Fruit fly (Drosophila melanogaster) whole organism, embryonic: Measurements from ENCODE around the gene enc.

Source experiments
- ATbp ChIP-seq: fragments of 200-800 bp; sonication (Bioruptor generic); optimal IDR thresholded peaks from 2 replicates; lab custom pipeline; 2017; ENCODE audit warnings: missing biosample characterization, mild to moderate bottlenecking, missing genetic modification characterization, missing genetic modification reagents
- Bgb ChIP-seq: fragments of 200-800 bp; sonication (Bioruptor generic); IDR thresholded peaks from 2 replicates; pipeline ENCODE4 v1.3.6; 2022; ENCODE audit warnings: missing biosample characterization, missing genetic modification characterization; ENCODE audit not compliant: partially characterized antibody
- CG10959 ChIP-seq: fragments of 200-800 bp; sonication (Bioruptor generic); IDR thresholded peaks from 2 replicates; pipeline ENCODE4 v1.3.6; 2022; ENCODE audit warnings: missing biosample characterization, missing genetic modification characterization
- CG1233 ChIP-seq: fragments of 200-800 bp; sonication (Bioruptor generic); optimal IDR thresholded peaks from 4 replicates; lab custom pipeline; 2018; ENCODE audit warnings: missing biosample characterization, mild to moderate bottlenecking, missing genetic modification characterization
- CG14441 ChIP-seq: fragments of 200-800 bp; sonication (Bioruptor generic); IDR thresholded peaks from 2 replicates; pipeline ENCODE4 v1.3.6; 2022; ENCODE audit warnings: missing biosample characterization, missing genetic modification characterization
- CG14860 ChIP-seq: fragments of 200-800 bp; sonication (Bioruptor generic); IDR thresholded peaks from 3 replicates; pipeline ENCODE4 v1.3.6; 2022; ENCODE audit warnings: missing biosample characterization, missing genetic modification characterization; ENCODE audit not compliant: partially characterized antibody
- CG15011 ChIP-seq: fragments of 200-800 bp; sonication (Bioruptor generic); optimal IDR thresholded peaks from 3 replicates; lab custom pipeline; 2018; ENCODE audit warnings: missing biosample characterization, mild to moderate bottlenecking, missing genetic modification characterization
- CG15073 ChIP-seq: fragments of 200-800 bp; sonication (Bioruptor generic); optimal IDR thresholded peaks from 2 replicates; lab custom pipeline; 2016; ENCODE audit warnings: missing biosample characterization, missing genetic modification characterization
- CG18011 ChIP-seq: fragments of 200-800 bp; sonication (Bioruptor generic); optimal IDR thresholded peaks from 2 replicates; lab custom pipeline; 2017; ENCODE audit warnings: missing biosample characterization, missing genetic modification characterization, mild to moderate bottlenecking, moderate library complexity, missing genotype
- CG31365 ChIP-seq: fragments of 200-800 bp; sonication (Bioruptor generic); optimal IDR thresholded peaks from 2 replicates; lab custom pipeline; 2018; ENCODE audit warnings: missing biosample characterization, mild to moderate bottlenecking, missing genetic modification characterization
- CG31388 ChIP-seq: fragments of 200-800 bp; sonication (Bioruptor generic); optimal IDR thresholded peaks from 2 replicates; lab custom pipeline; 2016; ENCODE audit warnings: missing biosample characterization, missing genetic modification characterization
- CG3163 ChIP-seq: fragments of 200-800 bp; sonication (Bioruptor generic); optimal IDR thresholded peaks from 3 replicates; lab custom pipeline; 2016; ENCODE audit warnings: missing biosample characterization, missing genetic modification characterization
- CG34376 ChIP-seq: fragments of 200-800 bp; sonication (Bioruptor generic); optimal IDR thresholded peaks from 2 replicates; lab custom pipeline; 2018; ENCODE audit warnings: missing biosample characterization, mild to moderate bottlenecking, missing genetic modification characterization
- CG4617 ChIP-seq: fragments of 200-800 bp; sonication (Bioruptor generic); optimal IDR thresholded peaks from 3 replicates; lab custom pipeline; 2016; ENCODE audit warnings: missing biosample characterization, missing genetic modification characterization, borderline replicate concordance
- CG4820 ChIP-seq: fragments of 200-800 bp; sonication (Bioruptor generic); optimal IDR thresholded peaks from 3 replicates; lab custom pipeline; 2016; ENCODE audit warnings: missing biosample characterization, missing genetic modification characterization
- CG4854 ChIP-seq: fragments of 200-800 bp; sonication (Bioruptor generic); optimal IDR thresholded peaks from 2 replicates; lab custom pipeline; 2016; ENCODE audit warnings: missing biosample characterization, missing genetic modification characterization, inconsistent platforms
- CG6791 ChIP-seq: fragments of 200-800 bp; sonication (Bioruptor generic); IDR thresholded peaks from 3 replicates; pipeline ENCODE4 v1.3.6; 2022; ENCODE audit warnings: missing biosample characterization, missing genetic modification characterization; ENCODE audit not compliant: partially characterized antibody
- CG7745 ChIP-seq: fragments of 200-800 bp; sonication (Bioruptor generic); optimal IDR thresholded peaks from 2 replicates; lab custom pipeline; 2018; ENCODE audit warnings: missing biosample characterization, mild to moderate bottlenecking, missing genetic modification characterization, moderate library complexity
- CG8089 ChIP-seq: fragments of 200-800 bp; sonication (Bioruptor generic); optimal IDR thresholded peaks from 3 replicates; lab custom pipeline; 2016; ENCODE audit warnings: missing biosample characterization, missing genetic modification characterization
- CG8765 ChIP-seq: fragments of 200-800 bp; sonication (Bioruptor generic); IDR thresholded peaks from 2 replicates; pipeline ENCODE4 v1.3.6; 2022; ENCODE audit warnings: missing biosample characterization, missing genetic modification characterization
- CTCF ChIP-seq: fragments of 200-800 bp; sonication (Bioruptor generic); optimal IDR thresholded peaks from 2 replicates; lab custom pipeline; 2017; ENCODE audit warnings: missing biosample characterization, mild to moderate bottlenecking, missing genetic modification characterization, moderate library complexity
- Camta ChIP-seq: fragments of 200-800 bp; sonication (Bioruptor generic); optimal IDR thresholded peaks from 2 replicates; lab custom pipeline; 2016; ENCODE audit warnings: missing biosample characterization, missing genetic modification characterization
- CoRest ChIP-seq: fragments of 200-800 bp; sonication (Bioruptor generic); optimal IDR thresholded peaks from 3 replicates; lab custom pipeline; 2018; ENCODE audit warnings: missing biosample characterization, mild to moderate bottlenecking, missing genetic modification characterization, moderate library complexity
- D19A ChIP-seq: fragments of 200-800 bp; optimal IDR thresholded peaks from 3 replicates; lab custom pipeline; 2019; ENCODE audit warnings: missing biosample characterization, mild to moderate bottlenecking, missing genetic modification characterization, moderate library complexity
- Dip3 ChIP-seq: fragments of 200-800 bp; sonication (Bioruptor generic); optimal IDR thresholded peaks from 3 replicates; lab custom pipeline; 2016; ENCODE audit warnings: missing biosample characterization, missing genetic modification characterization
- Fer2 ChIP-seq: fragments of 200-800 bp; sonication (Bioruptor generic); optimal IDR thresholded peaks from 2 replicates; lab custom pipeline; 2018; ENCODE audit warnings: missing biosample characterization, mild to moderate bottlenecking, missing genetic modification characterization, moderate library complexity
- Fer3 ChIP-seq: fragments of 200-800 bp; sonication (Bioruptor generic); optimal IDR thresholded peaks from 2 replicates; lab custom pipeline; 2018; ENCODE audit warnings: missing biosample characterization, mild to moderate bottlenecking, missing genetic modification characterization, moderate library complexity
- Hsf ChIP-seq: fragments of 200-800 bp; sonication (Bioruptor generic); optimal IDR thresholded peaks from 3 replicates; lab custom pipeline; 2016; ENCODE audit warnings: missing biosample characterization, missing genetic modification characterization
- Kr ChIP-seq: fragments of 200-800 bp; sonication (Bioruptor generic); optimal IDR thresholded peaks from 2 replicates; lab custom pipeline; 2017; ENCODE audit warnings: missing biosample characterization, mild to moderate bottlenecking, missing genetic modification characterization
- NfI ChIP-seq: fragments of 200-800 bp; sonication (Bioruptor generic); optimal IDR thresholded peaks from 3 replicates; lab custom pipeline; 2018; ENCODE audit warnings: missing biosample characterization, mild to moderate bottlenecking, missing genetic modification characterization, moderate library complexity
- Pdp1 ChIP-seq, 2 experiments: fragments of 200-800 bp; sonication (Bioruptor generic); optimal IDR thresholded peaks; 3 replicates each; lab custom pipeline; 2016; ENCODE audit warnings: missing biosample characterization in 2 of 2, missing genetic modification characterization in 2 of 2, mild to moderate bottlenecking in 1 of 2, moderate library complexity in 1 of 2
- Ptx1 ChIP-seq: fragments of 200-800 bp; sonication (Bioruptor generic); IDR thresholded peaks from 2 replicates; pipeline ENCODE4 v1.3.6; 2022; ENCODE audit warnings: missing biosample characterization, missing genetic modification characterization
- ase ChIP-seq: fragments of 200-800 bp; sonication (Bioruptor generic); IDR thresholded peaks from 3 replicates; pipeline ENCODE4 v1.3.6; 2022; ENCODE audit warnings: missing biosample characterization, missing genetic modification characterization
- bigmax ChIP-seq: fragments of 200-800 bp; sonication (Bioruptor generic); optimal IDR thresholded peaks from 2 replicates; lab custom pipeline; 2018; ENCODE audit warnings: missing biosample characterization, mild to moderate bottlenecking, missing genetic modification characterization
- chn ChIP-seq: fragments of 200-800 bp; sonication (Bioruptor generic); optimal IDR thresholded peaks from 2 replicates; lab custom pipeline; 2016; ENCODE audit warnings: missing biosample characterization, missing genetic modification characterization
- emc ChIP-seq: fragments of 200-800 bp; sonication (Bioruptor generic); optimal IDR thresholded peaks from 2 replicates; lab custom pipeline; 2016; ENCODE audit warnings: missing biosample characterization, missing genetic modification characterization
- esg ChIP-seq: fragments of 200-800 bp; sonication (Bioruptor generic); conservative IDR thresholded peaks from 2 replicates; pipeline ENCODE4 v1.3.6; 2022; ENCODE audit warnings: missing biosample characterization, missing genetic modification characterization
- exex ChIP-seq: fragments of 200-800 bp; sonication (Bioruptor generic); optimal IDR thresholded peaks from 4 replicates; lab custom pipeline; 2018; ENCODE audit warnings: missing biosample characterization, mild to moderate bottlenecking, missing genetic modification characterization, moderate library complexity
- gce ChIP-seq: fragments of 200-800 bp; sonication (Bioruptor generic); IDR thresholded peaks from 3 replicates; pipeline ENCODE4 v1.3.6; 2022; ENCODE audit warnings: missing biosample characterization, missing genetic modification characterization
- insv ChIP-seq, 2 experiments: fragments of 200-800 bp; sonication (Bioruptor generic); optimal IDR thresholded peaks; 3 replicates each; lab custom pipeline; 2016 to 2018; ENCODE audit warnings: missing biosample characterization in 2 of 2, missing genetic modification characterization in 2 of 2
- ken ChIP-seq: fragments of 200-800 bp; sonication (Bioruptor generic); IDR thresholded peaks from 3 replicates; pipeline ENCODE4 v1.3.6; 2022; ENCODE audit warnings: missing biosample characterization, missing genetic modification characterization
- mam ChIP-seq: fragments of 200-800 bp; sonication (Bioruptor generic); optimal IDR thresholded peaks from 3 replicates; lab custom pipeline; 2016; ENCODE audit warnings: missing biosample characterization, missing genetic modification characterization
- nerfin-2 ChIP-seq: fragments of 200-800 bp; sonication (Bioruptor generic); IDR thresholded peaks from 2 replicates; pipeline ENCODE4 v1.3.6; 2022; ENCODE audit warnings: missing biosample characterization, missing genetic modification characterization; ENCODE audit not compliant: partially characterized antibody
- org-1 ChIP-seq: fragments of 200-800 bp; sonication (Bioruptor generic); optimal IDR thresholded peaks from 2 replicates; lab custom pipeline; 2017; ENCODE audit warnings: missing biosample characterization, missing genetic modification characterization
- pzg ChIP-seq: fragments of 200-800 bp; sonication (Bioruptor generic); optimal IDR thresholded peaks from 3 replicates; lab custom pipeline; 2018; ENCODE audit warnings: missing biosample characterization, mild to moderate bottlenecking, missing genetic modification characterization, moderate library complexity
- rib ChIP-seq: fragments of 200-800 bp; sonication (Bioruptor generic); IDR thresholded peaks from 2 replicates; pipeline ENCODE4 v1.3.6; 2022; ENCODE audit warnings: missing biosample characterization, missing genetic modification characterization
- sens ChIP-seq: fragments of 200-800 bp; sonication (Bioruptor generic); peaks from one replicate; lab custom pipeline; 2016; ENCODE audit warnings: missing biosample characterization, missing genetic modification characterization
- sisA ChIP-seq: fragments of 200-800 bp; sonication (Bioruptor generic); IDR thresholded peaks from 2 replicates; pipeline ENCODE4 v1.3.6; 2022; ENCODE audit warnings: missing biosample characterization, missing genetic modification characterization
- slbo ChIP-seq: fragments of 200-800 bp; sonication (Bioruptor generic); IDR thresholded peaks from 2 replicates; pipeline ENCODE4 v1.3.6; 2022; ENCODE audit warnings: missing biosample characterization, missing genetic modification characterization
- wor ChIP-seq: fragments of 200-800 bp; sonication (Bioruptor generic); IDR thresholded peaks from 2 replicates; pipeline ENCODE4 v1.3.6; 2022; ENCODE audit warnings: missing biosample characterization, missing genetic modification characterization
- zfh1 ChIP-seq: fragments of 200-800 bp; sonication (Bioruptor generic); IDR thresholded peaks from 3 replicates; pipeline ENCODE4 v1.3.6; 2022; ENCODE audit warnings: missing biosample characterization, missing genetic modification characterization

enc gene

DNA sequence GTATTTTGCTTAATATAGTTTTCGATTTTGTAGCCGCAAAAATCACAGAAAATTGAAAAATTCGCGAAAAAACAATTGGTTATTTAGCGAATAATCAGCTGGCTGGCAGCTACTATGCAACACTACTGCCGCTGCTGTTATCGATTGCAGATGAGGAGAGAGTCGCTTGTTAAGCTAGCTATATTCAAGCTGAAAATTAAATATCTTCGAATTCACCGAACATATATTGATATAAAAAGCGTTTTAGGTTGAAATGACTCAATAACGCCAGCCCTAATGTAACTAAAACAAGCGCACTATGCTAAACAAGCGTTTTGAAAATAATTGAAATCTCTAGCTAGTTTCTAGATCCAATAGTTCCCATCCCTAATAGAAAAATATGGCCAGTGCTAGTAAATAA is 12.1 kb upstream of the enc start, which contains the start of the genes CG32264, ntc and IntS10 (continued):
- peak; percentile 67 for TF ChIP-seq pzg
- TF ChIP-seq Camta (GFP tag; lab: Kevin White, UChicago), result peak; percentile 58
- TF ChIP-seq CG4854, result peak; percentile 33
- 0 out of 2 replicates have a peak, but pooled peaks have one; percentile 43 for TF ChIP-seq Bgb
- TF ChIP-seq CG31365 (tag; lab: Kevin White, UChicago), result no peak
- TF ChIP-seq CoRest, result peak; percentile 85
- peak; percentile 24; the same call in 1 of the 2 replicates for TF ChIP-seq sisA (GFP tag; lab: Robert Waterston, UW)
- TF ChIP-seq sens (GFP tag; lab: Kevin White, UChicago), result peak; percentile 95
- TF ChIP-seq emc, result peak; percentile 50
- TF ChIP-seq CG4820, result peak; percentile 49
- TF ChIP-seq Fer3 (tag; lab: Kevin White, UChicago), result peak; percentile 63
- TF ChIP-seq nerfin-2 (GFP tag; lab: Robert Waterston, UW), result no peak
- no peak for TF ChIP-seq CG15011 (GFP tag; lab: Kevin White, UChicago)
- no peak for TF ChIP-seq ATbp (GFP tag; lab: Kevin White, UChicago)
- TF ChIP-seq zfh1, result 0 out of 3 replicates have a peak, but pooled peaks have one; percentile 25
- peak; percentile 72 for TF ChIP-seq slbo (GFP tag; lab: Robert Waterston, UW)
- no peak for TF ChIP-seq CG10959 (GFP tag; lab: Robert Waterston, UW)
- peak; percentile 76 for TF ChIP-seq Pdp1 (GFP tag; optimal IDR thresholded peaks at IDR 0.05; lab: Kevin White, UChicago)
- peak; percentile 86 for TF ChIP-seq CG4617 (GFP tag; lab: Kevin White, UChicago)
- peak; percentile 77 for TF ChIP-seq mam (GFP tag; lab: Kevin White, UChicago)
- peak; percentile 49 for TF ChIP-seq CG18011 (GFP tag; lab: Kevin White, UChicago)
- TF ChIP-seq insv (GFP tag; optimal IDR thresholded peaks at IDR 0.05; lab: Kevin White, UChicago), result peak in 1 of 2 experiments; percentile 54
- TF ChIP-seq CG31388 (GFP tag; lab: Kevin White, UChicago), result peak; percentile 16
- TF ChIP-seq gce (GFP tag; lab: Robert Waterston, UW), result no peak
- no peak for TF ChIP-seq CTCF (GFP tag; lab: Kevin White, UChicago)
- TF ChIP-seq D19A (tag; lab: Kevin White, UChicago), result peak; percentile 0
- TF ChIP-seq org-1, result peak; percentile 43
- peak; percentile 80 for TF ChIP-seq NfI (GFP tag; lab: Kevin White, UChicago)
- TF ChIP-seq ase (GFP tag; lab: Robert Waterston, UW), result no peak
- no peak for TF ChIP-seq Kr (GFP tag; lab: Kevin White, UChicago)
- no peak for TF ChIP-seq CG6791 (GFP tag; lab: Robert Waterston, UW)
- TF ChIP-seq Ptx1 (GFP tag; lab: Robert Waterston, UW), result peak; percentile 64; the same call in 1 of the 2 replicates
- TF ChIP-seq Hsf (GFP tag; lab: Kevin White, UChicago), result peak; percentile 77
- TF ChIP-seq exex (tag; lab: Kevin White, UChicago), result peak; percentile 41
- TF ChIP-seq CG8089, result peak; percentile 57
- peak; percentile 79 for TF ChIP-seq Dip3 (GFP tag; lab: Kevin White, UChicago)
- peak; percentile 84 for TF ChIP-seq chn
- TF ChIP-seq CG7745 (tag; lab: Kevin White, UChicago), result no peak
- TF ChIP-seq CG14441 (GFP tag; lab: Robert Waterston, UW), result peak; percentile 52
- peak; percentile 68 for TF ChIP-seq CG34376 (GFP tag; lab: Kevin White, UChicago)
- TF ChIP-seq CG3163 (GFP tag; lab: Kevin White, UChicago), result peak; percentile 47
- TF ChIP-seq bigmax, result no peak
- peak; percentile 44 for TF ChIP-seq Fer2
- TF ChIP-seq CG8765 (GFP tag; lab: Robert Waterston, UW), result no peak
- peak; percentile 36 for TF ChIP-seq esg (GFP tag; lab: Robert Waterston, UW)
- peak; percentile 71 for TF ChIP-seq rib (GFP tag; lab: Robert Waterston, UW)
- no peak for TF ChIP-seq CG15073
- TF ChIP-seq CG1233 (GFP tag; lab: Kevin White, UChicago), result peak; percentile 36
- TF ChIP-seq wor (GFP tag; lab: Robert Waterston, UW), result no peak
- no peak for TF ChIP-seq CG14860 (GFP tag; lab: Robert Waterston, UW)
- peak; percentile 64; the same call in 2 of the 3 replicates for TF ChIP-seq ken (GFP tag; lab: Robert Waterston, UW)
